Worm (Caenorhabditis elegans) whole organism, L4 larva: ENCODE data around the gene nep-11.

ENCODE experiments used
- F26F4.8 ChIP-seq: fragments of 200-800 bp; sonication (Bioruptor generic); conservative IDR thresholded peaks from 2 replicates; pipeline ENCODE4 v1.3.6; 2022; ENCODE audit warnings: missing genetic modification characterization, missing compliant biosample characterization
- Y75B8A.6 ChIP-seq: fragments of 200-800 bp; sonication (Bioruptor generic); IDR thresholded peaks from 2 replicates; pipeline ENCODE4 v1.3.6; 2022; ENCODE audit warnings: missing genetic modification reagents, missing genetic modification characterization, missing compliant biosample characterization
- aly-2 ChIP-seq: sonication (generic microtip); optimal IDR thresholded peaks from 2 replicates; lab custom pipeline; 2018; ENCODE audit warnings: missing biosample characterization, missing genetic modification characterization
- ama-1 ChIP-seq: fragments of 150-350 bp; optimal IDR thresholded peaks from 2 replicates; lab custom pipeline; 2014; ENCODE audit warnings: inconsistent platforms, mixed read lengths
- ceh-62 ChIP-seq: sonication (generic microtip); optimal IDR thresholded peaks from 2 replicates; lab custom pipeline; 2017; ENCODE audit warnings: missing biosample characterization, missing genetic modification characterization
- cey-2 ChIP-seq: sonication (generic microtip); optimal IDR thresholded peaks from 3 replicates; lab custom pipeline; 2017; ENCODE audit warnings: missing genetic modification characterization, mild to moderate bottlenecking, missing compliant biosample characterization, antibody characterized with exemption, borderline replicate concordance; ENCODE audit not compliant: insufficient read depth
- ctbp-1 ChIP-seq: fragments of 200-800 bp; sonication (Bioruptor generic); IDR thresholded peaks from 2 replicates; pipeline ENCODE4 v1.3.6; 2022; ENCODE audit warnings: missing genetic modification reagents, missing genetic modification characterization, missing compliant biosample characterization
- daf-12 ChIP-seq: fragments of 150-350 bp; optimal IDR thresholded peaks from 2 replicates; lab custom pipeline; 2014; ENCODE audit warnings: missing biosample characterization, missing genetic modification reagents, missing genetic modification characterization
- daf-8 ChIP-seq: fragments of 200-800 bp; sonication (Bioruptor generic); IDR thresholded peaks from 2 replicates; pipeline ENCODE4 v1.3.6; 2022; ENCODE audit warnings: missing genetic modification characterization, missing compliant biosample characterization
- dmd-6 ChIP-seq: fragments of 200-800 bp; sonication (Bioruptor generic); IDR thresholded peaks from 2 replicates; pipeline ENCODE4 v1.3.6; 2022; ENCODE audit warnings: missing genetic modification reagents, missing genetic modification characterization, missing compliant biosample characterization
- dmd-9 ChIP-seq: fragments of 200-800 bp; sonication (Bioruptor generic); IDR thresholded peaks from 2 replicates; pipeline ENCODE4 v1.3.6; 2022; ENCODE audit warnings: missing genetic modification reagents, missing genetic modification characterization, missing compliant biosample characterization
- egl-43 ChIP-seq: fragments of 200-800 bp; sonication (Bioruptor generic); IDR thresholded peaks from 2 replicates; pipeline ENCODE4 v1.3.6; 2022; ENCODE audit warnings: missing genetic modification reagents, missing genetic modification characterization, missing compliant biosample characterization
- hlh-30 ChIP-seq: sonication (generic microtip); optimal IDR thresholded peaks from 2 replicates; lab custom pipeline; 2017; ENCODE audit warnings: antibody characterized with exemption, mild to moderate bottlenecking, missing genetic modification characterization, missing compliant biosample characterization; ENCODE audit not compliant: insufficient read depth
- hmg-1.1 ChIP-seq: fragments of 200-800 bp; sonication (Bioruptor generic); IDR thresholded peaks from 2 replicates; pipeline ENCODE4 v1.3.6; 2022; ENCODE audit warnings: missing genetic modification reagents, missing genetic modification characterization, missing compliant biosample characterization
- lin-13 ChIP-seq: fragments of 150-350 bp; optimal IDR thresholded peaks from 2 replicates; lab custom pipeline; 2014; ENCODE audit warnings: missing biosample characterization, missing genetic modification reagents, missing genetic modification characterization
- lin-29 ChIP-seq: fragments of 200-800 bp; sonication (Bioruptor generic); IDR thresholded peaks from 2 replicates; pipeline ENCODE4 v1.3.6; 2022; ENCODE audit warnings: missing genetic modification reagents, missing genetic modification characterization, missing compliant biosample characterization
- lin-39 ChIP-seq: fragments of 150-350 bp; optimal IDR thresholded peaks from 2 replicates; lab custom pipeline; 2014; ENCODE audit warnings: missing biosample characterization, missing genetic modification reagents, missing genetic modification characterization
- lsy-2 ChIP-seq, 2 experiments: fragments of 150-350 bp in 1 of 2; sonication (generic microtip) in 1 of 2; optimal IDR thresholded peaks; 2 replicates each; lab custom pipeline; 2014 to 2017; ENCODE audit warnings: missing biosample characterization in 2 of 2, missing genetic modification characterization in 2 of 2
- mdl-1 ChIP-seq, 2 experiments: fragments of 150-350 bp in 1 of 2; sonication (generic microtip) in 1 of 2; optimal IDR thresholded peaks; 2 replicates each; lab custom pipeline; 2014 to 2017; ENCODE audit warnings: missing biosample characterization in 2 of 2, missing genetic modification characterization in 2 of 2
- mdt-29 ChIP-seq: fragments of 200-800 bp; sonication (Bioruptor generic); IDR thresholded peaks from 2 replicates; pipeline ENCODE4 v1.3.6; 2022; ENCODE audit warnings: missing genetic modification reagents, missing genetic modification characterization, missing compliant biosample characterization
- mxl-3 ChIP-seq: fragments of 200-800 bp; sonication (Bioruptor generic); optimal IDR thresholded peaks from 2 replicates; lab custom pipeline; 2018; ENCODE audit warnings: mild to moderate bottlenecking, missing genetic modification characterization, missing compliant biosample characterization
- nhr-11 ChIP-seq: fragments of 150-350 bp; optimal IDR thresholded peaks from 2 replicates; lab custom pipeline; 2014; ENCODE audit warnings: missing biosample characterization, missing genetic modification characterization
- nhr-111 ChIP-seq: fragments of 200-800 bp; sonication (Bioruptor generic); optimal IDR thresholded peaks from 2 replicates; lab custom pipeline; 2018; ENCODE audit warnings: mild to moderate bottlenecking, missing genetic modification characterization, missing compliant biosample characterization
- nhr-6 ChIP-seq: fragments of 150-350 bp; optimal IDR thresholded peaks from 2 replicates; lab custom pipeline; 2014; ENCODE audit warnings: missing biosample characterization, missing genetic modification characterization
- nhr-76 ChIP-seq: fragments of 150-350 bp; optimal IDR thresholded peaks from 2 replicates; lab custom pipeline; 2014; ENCODE audit warnings: missing biosample characterization, missing genetic modification characterization
- nhr-77 ChIP-seq: fragments of 150-350 bp; optimal IDR thresholded peaks from 2 replicates; lab custom pipeline; 2014; ENCODE audit warnings: missing biosample characterization, missing genetic modification characterization
- pqm-1 ChIP-seq: sonication (generic microtip); optimal IDR thresholded peaks from 2 replicates; lab custom pipeline; 2017; ENCODE audit warnings: missing biosample characterization, missing genetic modification characterization
- rbr-2 ChIP-seq: sonication (generic microtip); optimal IDR thresholded peaks from 2 replicates; lab custom pipeline; 2016; ENCODE audit warnings: missing genotype, missing genetic modification characterization, missing compliant biosample characterization
- snpc-1.2 ChIP-seq: fragments of 200-800 bp; sonication (Bioruptor generic); IDR thresholded peaks from 2 replicates; pipeline ENCODE4 v1.3.6; 2022; ENCODE audit warnings: missing genetic modification reagents, missing genetic modification characterization, missing compliant biosample characterization
- snpc-4 ChIP-seq: fragments of 150-350 bp; optimal IDR thresholded peaks from 2 replicates; lab custom pipeline; 2014; ENCODE audit warnings: missing biosample characterization, missing genetic modification characterization
- spr-3 ChIP-seq: fragments of 200-800 bp; sonication (Bioruptor generic); optimal IDR thresholded peaks from 2 replicates; lab custom pipeline; 2018; ENCODE audit warnings: mild to moderate bottlenecking, missing genetic modification characterization, missing compliant biosample characterization
- tag-97 ChIP-seq: fragments of 200-800 bp; sonication (Bioruptor generic); IDR thresholded peaks from 2 replicates; pipeline ENCODE4 v1.3.6; 2022; ENCODE audit warnings: missing genetic modification characterization, missing compliant biosample characterization
- tra-1 ChIP-seq: fragments of 200-800 bp; sonication (Bioruptor generic); IDR thresholded peaks from 2 replicates; pipeline ENCODE4 v1.3.6; 2022; ENCODE audit warnings: missing genetic modification reagents, missing genetic modification characterization, missing compliant biosample characterization
- unc-130 ChIP-seq: sonication (generic microtip); optimal IDR thresholded peaks from 2 replicates; lab custom pipeline; 2016; ENCODE audit warnings: missing genetic modification reagents, missing genetic modification characterization, missing compliant biosample characterization
- unc-39 ChIP-seq: sonication (generic microtip); optimal IDR thresholded peaks from 2 replicates; lab custom pipeline; 2017; ENCODE audit warnings: missing biosample characterization, missing genetic modification characterization
- vab-7 ChIP-seq: fragments of 200-800 bp; sonication (Bioruptor generic); IDR thresholded peaks from 2 replicates; pipeline ENCODE4 v1.3.6; 2022; ENCODE audit warnings: missing genetic modification reagents, missing genetic modification characterization, missing compliant biosample characterization
- zag-1 ChIP-seq: fragments of 150-350 bp; optimal IDR thresholded peaks from 2 replicates; lab custom pipeline; 2014; ENCODE audit warnings: missing biosample characterization, missing genetic modification characterization
- zip-11 ChIP-seq: fragments of 200-800 bp; sonication (Bioruptor generic); IDR thresholded peaks from 2 replicates; pipeline ENCODE4 v1.3.6; 2022; ENCODE audit warnings: missing genetic modification characterization, missing compliant biosample characterization
- ztf-11 ChIP-seq: fragments of 150-350 bp; optimal IDR thresholded peaks from 2 replicates; lab custom pipeline; 2014; ENCODE audit warnings: missing biosample characterization, missing genetic modification characterization

nep-11 gene

ce11 chrII:3374779-3375178, 50.6 kb downstream of the nep-11 start, which contains the start of gene bath-10:
Gene bath-10 (plus strand): TSS chrII:3375079.
- TF ChIP-seq lin-13 = no peak
- no peak for TF ChIP-seq lin-29
- TF ChIP-seq hmg-1.1 (GFP tag; lab: Robert Waterston, UW) = no peak
- no peak for TF ChIP-seq ama-1 (lab: Kevin White, UChicago)
- TF ChIP-seq ztf-11 (tag; lab: Kevin White, UChicago) = no peak
- no peak for TF ChIP-seq dmd-6 (GFP tag; lab: Robert Waterston, UW)
- TF ChIP-seq snpc-1.2 (GFP tag; lab: Robert Waterston, UW) = no peak
- TF ChIP-seq ctbp-1 (GFP tag; lab: Robert Waterston, UW) = no peak
- TF ChIP-seq dmd-9 (GFP tag; lab: Robert Waterston, UW) = no peak
- no peak for TF ChIP-seq aly-2 (tag; lab: Kevin White, UChicago)
- no peak for TF ChIP-seq nhr-76 (tag; lab: Kevin White, UChicago)
- no peak for TF ChIP-seq unc-39
- no peak for TF ChIP-seq zip-11 (GFP tag; lab: Robert Waterston, UW)
- no peak for TF ChIP-seq lin-39 (tag; lab: Kevin White, UChicago)
- no peak for TF ChIP-seq nhr-6 (tag; lab: Kevin White, UChicago)
- no peak for TF ChIP-seq nhr-77 (tag; lab: Kevin White, UChicago)
- TF ChIP-seq rbr-2 = no peak
- TF ChIP-seq nhr-111 (GFP tag; lab: Kevin White, UChicago) = no peak
- TF ChIP-seq mxl-3 = no peak

- no peak for TF ChIP-seq Y75B8A.6 (GFP tag; lab: Robert Waterston, UW)
- no peak for TF ChIP-seq lin-39 (tag; lab: Kevin White, UChicago)
- TF ChIP-seq tra-1 (GFP tag; lab: Robert Waterston, UW) = no peak
- no peak for TF ChIP-seq daf-8
- TF ChIP-seq egl-43 = no peak
- no peak for TF ChIP-seq snpc-4 (tag; lab: Kevin White, UChicago)
- no peak for TF ChIP-seq F26F4.8
- TF ChIP-seq unc-130 = no peak
- TF ChIP-seq zag-1 = no peak
- no peak for TF ChIP-seq cey-2 (tag; lab: Kevin White, UChicago)
- TF ChIP-seq nhr-11 (tag; lab: Kevin White, UChicago) = no peak
- no peak for TF ChIP-seq mdl-1 (tag; optimal IDR thresholded peaks at IDR 0.05; lab: Kevin White, UChicago)
- no peak for TF ChIP-seq vab-7 (GFP tag; lab: Robert Waterston, UW)
- TF ChIP-seq mdt-29 (GFP tag; lab: Robert Waterston, UW) = no peak
- no peak for TF ChIP-seq tag-97 (GFP tag; lab: Robert Waterston, UW)
- no peak for TF ChIP-seq pqm-1 (tag; lab: Kevin White, UChicago)
- no peak for TF ChIP-seq lsy-2 (tag; optimal IDR thresholded peaks at IDR 0.05; lab: Kevin White, UChicago)
- TF ChIP-seq daf-12 (tag; lab: Kevin White, UChicago) = no peak
Observed at ce11 chrII:3373875-3374274, 51.5 kb downstream of the nep-11 start.

ce11 chrII:3371010-3371409, 54.3 kb downstream of the nep-11 start, which contains the start of gene bath-23:
Gene bath-23 (plus strand): TSS chrII:3371310.
- no peak for TF ChIP-seq hlh-30 (tag; lab: Kevin White, UChicago)
- TF ChIP-seq spr-3 (GFP tag; lab: Kevin White, UChicago) = no peak
- TF ChIP-seq ceh-62 (tag; lab: Kevin White, UChicago) = no peak
